Fruit fly (Drosophila melanogaster): Measurements from ENCODE around the gene nAChRbeta3.

nAChRbeta3 gene

dm6 chr2L:512028-512427 is 32.9 kb upstream of the nAChRbeta3 start (continued):
- TF ChIP-seq yki (optimal IDR thresholded peaks at IDR 0.05) (no peak), Awh (GFP tag; IDR thresholded peaks at IDR 0.05) (peak; percentile 52; the same call in 1 of the 2 replicates), CG7745 (tag; optimal IDR thresholded peaks at IDR 0.05) (no peak), Ptx1 (GFP tag; IDR thresholded peaks at IDR 0.05) (peak; percentile 83), wor (GFP tag; IDR thresholded peaks at IDR 0.05) (peak; percentile 52), CG6175 (GFP tag; IDR thresholded peaks at IDR 0.05) (no peak), gsb (GFP tag; IDR thresholded peaks at IDR 0.05) (no peak), ara (GFP tag; IDR thresholded peaks at IDR 0.05) (0 out of 2 replicates have a peak, but pooled peaks have one; percentile 39), CG3407 (GFP tag; optimal IDR thresholded peaks at IDR 0.05) (peak; percentile 43), ems (GFP tag; optimal IDR thresholded peaks at IDR 0.05) (peak; percentile 8), CG17359 (tag; optimal IDR thresholded peaks at IDR 0.05) (peak; percentile 57), vfl (GFP tag; optimal IDR thresholded peaks at IDR 0.05) (no peak), NC2α (GFP tag; optimal IDR thresholded peaks at IDR 0.05) (no peak), CG42726 (GFP tag; IDR thresholded peaks at IDR 0.05; ENCODE audit: partially characterized antibody) (no peak), dmrt99B (tag; optimal IDR thresholded peaks at IDR 0.05) (peak; percentile 77), HLH4C (GFP tag; IDR thresholded peaks at IDR 0.05; ENCODE audit: partially characterized antibody) (no peak), Lim3 (GFP tag; IDR thresholded peaks at IDR 0.05) (peak; percentile 34; the same call in 1 of the 2 replicates), h (optimal IDR thresholded peaks at IDR 0.05) (no peak), Dip2 (GFP tag; IDR thresholded peaks at IDR 0.05) (no peak), PHDP (tag; optimal IDR thresholded peaks at IDR 0.05) (peak; percentile 72), CG5953 (GFP tag; IDR thresholded peaks at IDR 0.05) (peak; percentile 48), CG30431 (GFP tag; optimal IDR thresholded peaks at IDR 0.05) (peak; percentile 39), z (GFP tag; IDR thresholded peaks at IDR 0.05) (no peak), CG34376 (GFP tag; optimal IDR thresholded peaks at IDR 0.05) (no peak), Adf1 (GFP tag; IDR thresholded peaks at IDR 0.05) (0 out of 2 replicates have a peak, but pooled peaks have one; percentile 28), fd64A (GFP tag; optimal IDR thresholded peaks at IDR 0.05) (peak; percentile 0), corto (GFP tag; optimal IDR thresholded peaks at IDR 0.05) (peak; percentile 28), maf-S (GFP tag; optimal IDR thresholded peaks at IDR 0.05) (peak; percentile 14), CG1233 (GFP tag; optimal IDR thresholded peaks at IDR 0.05) (no peak), cg (GFP tag; optimal IDR thresholded peaks at IDR 0.05) (no peak), psq (GFP tag; optimal IDR thresholded peaks at IDR 0.05) (peak; percentile 4), CG2889 (GFP tag; IDR thresholded peaks at IDR 0.05) (peak; percentile 54; the same call in 1 of the 3 replicates), fu2 (GFP tag; optimal IDR thresholded peaks at IDR 0.05) (no peak), HHEX (GFP tag; optimal IDR thresholded peaks at IDR 0.05) (peak; percentile 16), zen2 (GFP tag; IDR thresholded peaks at IDR 0.05; ENCODE audit: partially characterized antibody) (no peak), CG12236 (GFP tag; optimal IDR thresholded peaks at IDR 0.05) (no peak), CG6854 (GFP tag; optimal IDR thresholded peaks at IDR 0.05) (no peak), toy (GFP tag; IDR thresholded peaks at IDR 0.05) (no peak), CG1024 (GFP tag; IDR thresholded peaks at IDR 0.05) (no peak), oc (tag; optimal IDR thresholded peaks at IDR 0.05) (peak; percentile 66), CG3847 (GFP tag; IDR thresholded peaks at IDR 0.05) (peak; percentile 12; the same call in 1 of the 2 replicates), CG11247 (GFP tag; IDR thresholded peaks at IDR 0.05) (peak; percentile 54), CG10565 (GFP tag; optimal IDR thresholded peaks at IDR 0.05) (no peak), grn (GFP tag; optimal IDR thresholded peaks at IDR 0.05) (no peak), CG6654 (GFP tag; optimal IDR thresholded peaks at IDR 0.05) (no peak), Ets97D (GFP tag; optimal IDR thresholded peaks at IDR 0.05) (no peak), CG4617 (GFP tag; optimal IDR thresholded peaks at IDR 0.05; ENCODE audit: borderline replicate concordance) (peak; percentile 16), CG8944 (GFP tag; optimal IDR thresholded peaks at IDR 0.05) (no peak), CG32767 (GFP tag; IDR thresholded peaks at IDR 0.05) (0 out of 2 replicates have a peak, but pooled peaks have one; percentile 20), gcm (GFP tag; optimal IDR thresholded peaks at IDR 0.05) (peak; percentile 53), Doc2 (GFP tag; IDR thresholded peaks at IDR 0.05) (no peak), Deaf1 (tag; optimal IDR thresholded peaks at IDR 0.05) (no peak)

Data from whole organism, embryonic.